Worm (Caenorhabditis elegans): ENCODE data around the gene K05F6.12.

Gene K05F6.12

ce11 chrII:1545625-1546024 lies at the start of gene K05F6.12:
TSS of gene K05F6.12 (plus strand) at chrII:1545925.
- TF ChIP-seq W03F9.2 (tag; optimal IDR thresholded peaks at IDR 0.05) (no peak), him-1 (tag; optimal IDR thresholded peaks at IDR 0.05) (no peak), dao-5 (tag; optimal IDR thresholded peaks at IDR 0.05) (no peak)

- TF ChIP-seq him-1 (tag; optimal IDR thresholded peaks at IDR 0.05), result no peak
- TF ChIP-seq W03F9.2 (tag; optimal IDR thresholded peaks at IDR 0.05), result no peak
- TF ChIP-seq dao-5 (tag; optimal IDR thresholded peaks at IDR 0.05), result no peak
Measured at ce11 chrII:1500286-1500840, 45.4 kb upstream of the K05F6.12 start, which contains the start of gene emc-1. TSS of gene emc-1 (minus strand) at chrII:1500330.

ce11 chrII:1500959-1501358 lies 44.8 kb upstream of the K05F6.12 start:
- TF ChIP-seq dao-5 (tag; optimal IDR thresholded peaks at IDR 0.05) (no peak), W03F9.2 (tag; optimal IDR thresholded peaks at IDR 0.05) (no peak), him-1 (tag; optimal IDR thresholded peaks at IDR 0.05) (no peak)

ce11 chrII:1501614-1502355 lies 43.9 kb upstream of the K05F6.12 start:
- TF ChIP-seq W03F9.2 (tag; optimal IDR thresholded peaks at IDR 0.05) (no peak), him-1 (tag; optimal IDR thresholded peaks at IDR 0.05) (no peak), dao-5 (tag; optimal IDR thresholded peaks at IDR 0.05) (no peak)

ce11 chrII:1503663-1504062 lies 42.1 kb upstream of the K05F6.12 start:
- TF ChIP-seq him-1 (tag; optimal IDR thresholded peaks at IDR 0.05), result no peak
- TF ChIP-seq W03F9.2 (tag; optimal IDR thresholded peaks at IDR 0.05), result no peak
- no peak for TF ChIP-seq dao-5 (tag; optimal IDR thresholded peaks at IDR 0.05)

- TF ChIP-seq dao-5 (tag; optimal IDR thresholded peaks at IDR 0.05) (no peak), him-1 (tag; optimal IDR thresholded peaks at IDR 0.05) (no peak), W03F9.2 (tag; optimal IDR thresholded peaks at IDR 0.05) (no peak)
Measured at ce11 chrII:1504266-1504665, 41.5 kb upstream of the K05F6.12 start, which contains the start of gene fdgt-1. TSS of gene fdgt-1 (plus strand) at chrII:1504566.

ce11 chrII:1517354-1517753 lies 28.4 kb upstream of the K05F6.12 start, which contains the start of gene math-45:
TSS of gene math-45 (minus strand) at chrII:1517454.
- no peak for TF ChIP-seq him-1 (tag; optimal IDR thresholded peaks at IDR 0.05)
- TF ChIP-seq W03F9.2 (tag; optimal IDR thresholded peaks at IDR 0.05), result no peak
- TF ChIP-seq dao-5 (tag; optimal IDR thresholded peaks at IDR 0.05), result no peak

- no peak for TF ChIP-seq W03F9.2 (tag; optimal IDR thresholded peaks at IDR 0.05)
- no peak for TF ChIP-seq him-1 (tag; optimal IDR thresholded peaks at IDR 0.05)
- TF ChIP-seq dao-5 (tag; optimal IDR thresholded peaks at IDR 0.05), result no peak
Measured at ce11 chrII:1518914-1519313, 26.8 kb upstream of the K05F6.12 start, which contains the start of gene Y51H7BR.8. TSS of gene Y51H7BR.8 (plus strand) at chrII:1519214.

- TF ChIP-seq W03F9.2 (tag; optimal IDR thresholded peaks at IDR 0.05) (no peak), him-1 (tag; optimal IDR thresholded peaks at IDR 0.05) (peak; percentile 56)
Measured at ce11 chrII:1519867-1520266, 25.9 kb upstream of the K05F6.12 start.

ce11 chrII:1521956-1522355 lies 23.8 kb upstream of the K05F6.12 start:
- TF ChIP-seq W03F9.2 (tag; optimal IDR thresholded peaks at IDR 0.05) (no peak), him-1 (tag; optimal IDR thresholded peaks at IDR 0.05) (no peak), dao-5 (tag; optimal IDR thresholded peaks at IDR 0.05) (no peak)

- no peak for TF ChIP-seq dao-5 (tag; optimal IDR thresholded peaks at IDR 0.05)
- no peak for TF ChIP-seq W03F9.2 (tag; optimal IDR thresholded peaks at IDR 0.05)
- TF ChIP-seq him-1 (tag; optimal IDR thresholded peaks at IDR 0.05), result no peak
Measured at ce11 chrII:1525498-1525897, 20.2 kb upstream of the K05F6.12 start, which contains the start of gene Y51H7BR.7. TSS of gene Y51H7BR.7 (minus strand) at chrII:1525598.

ce11 chrII:1529057-1529456 lies 16.7 kb upstream of the K05F6.12 start, which contains the start of gene Y51H7BR.4:
TSS of gene Y51H7BR.4 (plus strand) at chrII:1529357.
- no peak for TF ChIP-seq W03F9.2 (tag; optimal IDR thresholded peaks at IDR 0.05)
- TF ChIP-seq dao-5 (tag; optimal IDR thresholded peaks at IDR 0.05), result no peak

ce11 chrII:1535931-1536330 lies 9.8 kb upstream of the K05F6.12 start, which contains the start of gene fbxb-43:
TSS of gene fbxb-43 (plus strand) at chrII:1536231.
- no peak for TF ChIP-seq him-1 (tag; optimal IDR thresholded peaks at IDR 0.05)
- no peak for TF ChIP-seq dao-5 (tag; optimal IDR thresholded peaks at IDR 0.05)
- TF ChIP-seq W03F9.2 (tag; optimal IDR thresholded peaks at IDR 0.05), result no peak

ce11 chrII:1537321-1537720 lies 8.4 kb upstream of the K05F6.12 start, which contains the start of gene fbxb-42:
TSS of gene fbxb-42 (plus strand) at chrII:1537621.
- no peak for TF ChIP-seq W03F9.2 (tag; optimal IDR thresholded peaks at IDR 0.05)
- no peak for TF ChIP-seq dao-5 (tag; optimal IDR thresholded peaks at IDR 0.05)
- no peak for TF ChIP-seq him-1 (tag; optimal IDR thresholded peaks at IDR 0.05)

All from whole organism, L4/young adult.